Worm (Caenorhabditis elegans): Measurements from ENCODE around the gene F42A8.1.
A peak's percentile ranks its signal among the peaks of the same experiment; 100 is the strongest.

F42A8.1 gene

DNA sequence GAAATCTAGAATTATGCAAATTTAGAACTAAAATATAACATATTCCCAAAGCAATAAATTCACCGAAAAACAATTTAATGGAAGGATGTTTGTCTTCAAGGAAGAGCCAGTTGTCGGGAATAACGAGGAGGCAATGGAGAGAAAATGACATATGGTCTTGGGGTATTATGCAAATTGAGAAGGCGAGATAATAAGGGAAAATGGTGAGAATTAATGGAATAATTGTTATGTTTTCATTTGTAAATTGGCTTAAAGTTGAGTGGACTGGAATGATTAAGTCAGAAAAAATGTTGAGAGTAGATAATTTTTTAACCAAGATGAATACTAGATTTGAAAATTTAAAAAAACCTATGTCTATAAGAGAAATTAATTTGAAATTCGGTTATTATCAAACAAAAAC lies 41.5 kb downstream of the F42A8.1 start:
- TF ChIP-seq nhr-43 (tag; optimal IDR thresholded peaks at IDR 0.05; ENCODE audit: poor library complexity, severe bottlenecking) (no peak), unc-62 (GFP tag; optimal IDR thresholded peaks at IDR 0.05) (no peak), elt-3 (tag; optimal IDR thresholded peaks at IDR 0.05) (no peak), fkh-10 (GFP tag; optimal IDR thresholded peaks at IDR 0.05) (no peak), lin-39 (tag; optimal IDR thresholded peaks at IDR 0.05) (no peak), eor-1 (tag; optimal IDR thresholded peaks at IDR 0.05) (no peak), pqm-1 (tag; optimal IDR thresholded peaks at IDR 0.05) (no peak), daf-12 (tag; optimal IDR thresholded peaks at IDR 0.05) (no peak), ceh-16 (tag; optimal IDR thresholded peaks at IDR 0.05) (no peak), nhr-12 (tag; optimal IDR thresholded peaks at IDR 0.05) (no peak), nhr-23 (tag; optimal IDR thresholded peaks at IDR 0.05) (no peak), ceh-9 (tag; optimal IDR thresholded peaks at IDR 0.05) (no peak), unc-39 (tag; optimal IDR thresholded peaks at IDR 0.05) (no peak), hmg-11 (tag; optimal IDR thresholded peaks at IDR 0.05) (no peak), ztf-4 (tag; optimal IDR thresholded peaks at IDR 0.05) (no peak), skn-1 (tag; optimal IDR thresholded peaks at IDR 0.05) (no peak)

DNA sequence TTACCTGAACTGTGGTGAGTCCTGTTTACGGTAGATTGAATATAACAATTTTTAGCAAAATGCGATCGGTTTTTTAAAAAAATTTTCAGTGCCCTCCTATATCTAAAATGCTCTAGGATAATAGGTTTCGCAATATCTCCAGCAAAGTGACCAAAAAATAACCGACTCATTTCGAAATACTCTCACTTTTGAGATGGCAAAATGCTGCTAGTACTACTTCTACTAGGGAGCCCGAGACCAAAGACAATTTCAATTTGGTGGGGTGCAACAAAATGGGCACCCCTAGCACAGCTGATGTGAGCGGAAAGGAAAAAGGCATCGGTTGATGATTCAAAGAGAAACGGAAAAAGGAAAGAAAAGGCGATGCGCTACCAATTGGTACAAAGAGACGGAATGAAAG lies 42.8 kb downstream of the F42A8.1 start:
- TF ChIP-seq pha-4 (tag; optimal IDR thresholded peaks at IDR 0.05): no peak
- TF ChIP-seq elt-1 (tag; optimal IDR thresholded peaks at IDR 0.05): no peak
- TF ChIP-seq ztf-4 (tag; optimal IDR thresholded peaks at IDR 0.05): no peak
- no peak for TF ChIP-seq lsy-12 (tag; optimal IDR thresholded peaks at IDR 0.05)
- TF ChIP-seq lin-15B (tag; optimal IDR thresholded peaks at IDR 0.05): no peak
- TF ChIP-seq elt-2 (tag; optimal IDR thresholded peaks at IDR 0.05): no peak

DNA sequence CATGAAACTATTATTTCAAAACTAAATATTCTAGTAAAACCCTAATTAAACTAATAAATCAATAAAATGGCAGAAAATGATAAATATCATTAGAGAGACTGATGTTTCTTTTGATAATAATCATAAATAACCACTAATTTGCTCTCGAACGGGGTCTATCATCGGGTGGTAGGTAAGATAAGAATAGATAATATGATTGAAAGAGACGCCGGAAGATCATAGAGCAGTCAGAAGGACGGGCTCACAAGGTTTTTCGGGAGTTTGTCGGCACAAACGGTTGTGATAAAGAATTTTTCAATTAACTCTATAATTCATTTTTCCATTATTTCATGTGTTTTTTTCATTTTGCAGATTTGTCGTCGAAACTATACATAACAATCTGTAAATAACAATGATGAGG lies 45.3 kb downstream of the F42A8.1 start:
- TF ChIP-seq zag-1 (tag; optimal IDR thresholded peaks at IDR 0.05): no peak
- TF ChIP-seq pha-4 (tag; optimal IDR thresholded peaks at IDR 0.05): peak; percentile 47
- TF ChIP-seq egl-5 (tag; optimal IDR thresholded peaks at IDR 0.05): no peak
- TF ChIP-seq jun-1 (tag; optimal IDR thresholded peaks at IDR 0.05): peak; percentile 42
- TF ChIP-seq nhr-11 (tag; optimal IDR thresholded peaks at IDR 0.05): no peak
- no peak for TF ChIP-seq snpc-4 (tag; optimal IDR thresholded peaks at IDR 0.05)
- TF ChIP-seq ZK546.5 (tag; optimal IDR thresholded peaks at IDR 0.05): no peak
- TF ChIP-seq hmg-11 (tag; optimal IDR thresholded peaks at IDR 0.05): no peak
- no peak for TF ChIP-seq ztf-4 (tag; optimal IDR thresholded peaks at IDR 0.05)
- peak; percentile 95 for TF ChIP-seq elt-2 (tag; optimal IDR thresholded peaks at IDR 0.05)
- no peak for TF ChIP-seq elt-3 (tag; optimal IDR thresholded peaks at IDR 0.05)
- TF ChIP-seq tbx-2 (tag; optimal IDR thresholded peaks at IDR 0.05): no peak
- no peak for TF ChIP-seq nhr-12 (tag; optimal IDR thresholded peaks at IDR 0.05)
- no peak for TF ChIP-seq fkh-2 (tag; optimal IDR thresholded peaks at IDR 0.05)
- TF ChIP-seq nhr-43 (tag; optimal IDR thresholded peaks at IDR 0.05; ENCODE audit: poor library complexity, severe bottlenecking): no peak
- TF ChIP-seq mml-1 (tag; optimal IDR thresholded peaks at IDR 0.05): no peak
- TF ChIP-seq elt-1 (tag; optimal IDR thresholded peaks at IDR 0.05): no peak
- peak; percentile 93 for TF ChIP-seq pqm-1 (tag; optimal IDR thresholded peaks at IDR 0.05)
- TF ChIP-seq fkh-10 (GFP tag; optimal IDR thresholded peaks at IDR 0.05): no peak
- no peak for TF ChIP-seq nhr-67 (tag; optimal IDR thresholded peaks at IDR 0.05)
- TF ChIP-seq nhr-237 (tag; optimal IDR thresholded peaks at IDR 0.05): no peak
- no peak for TF ChIP-seq unc-62 (GFP tag; optimal IDR thresholded peaks at IDR 0.05)
- no peak for TF ChIP-seq R02D3.7 (tag; optimal IDR thresholded peaks at IDR 0.05)
- no peak for TF ChIP-seq fos-1 (tag; optimal IDR thresholded peaks at IDR 0.05)
- TF ChIP-seq daf-12 (tag; optimal IDR thresholded peaks at IDR 0.05): no peak
- no peak for TF ChIP-seq ama-1 (optimal IDR thresholded peaks at IDR 0.05)
- no peak for TF ChIP-seq ceh-28 (tag; optimal IDR thresholded peaks at IDR 0.05)
- no peak for TF ChIP-seq nhr-77 (tag; optimal IDR thresholded peaks at IDR 0.05)
- no peak for TF ChIP-seq egl-27 (tag; optimal IDR thresholded peaks at IDR 0.05)
- no peak for TF ChIP-seq aly-2 (tag; optimal IDR thresholded peaks at IDR 0.05)
- TF ChIP-seq mdl-1 (tag; optimal IDR thresholded peaks at IDR 0.05): no peak
- TF ChIP-seq ceh-82 (tag; optimal IDR thresholded peaks at IDR 0.05): no peak
- no peak for TF ChIP-seq ceh-9 (tag; optimal IDR thresholded peaks at IDR 0.05)

All from whole organism, L3 larva.